Worm (Caenorhabditis elegans): Measurements from ENCODE around the gene Y19D2B.2.
"Not testable (repeated sequence)": the region's sequence is repeated elsewhere in the genome, so short reads cannot be mapped to it uniquely, and the experiment has no call there.

DNA sequence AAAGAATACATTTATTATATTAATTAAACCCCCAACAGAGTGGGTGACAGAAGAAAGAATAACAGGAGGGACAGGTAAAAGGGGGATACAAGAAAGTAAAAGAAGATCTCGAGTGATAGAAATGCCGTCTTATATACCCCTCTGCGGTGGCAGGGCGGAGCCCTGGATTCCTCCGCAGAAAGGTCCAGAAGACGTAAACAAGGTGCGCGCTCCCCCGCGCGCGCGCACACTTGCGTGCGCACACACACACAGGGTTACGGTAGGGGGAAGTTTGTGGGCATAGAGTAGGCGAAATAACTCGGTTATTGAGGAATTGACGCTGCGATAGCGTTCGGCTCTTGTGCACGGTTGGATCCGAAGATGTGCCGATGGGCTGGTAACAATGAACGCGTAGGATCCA is 17.9 kb downstream of the Y19D2B.2 start, which contains the start of gene R03D7.15:
- not testable (repeated sequence) for TF ChIP-seq daf-12 (tag; optimal IDR thresholded peaks at IDR 0.05); ama-1 (optimal IDR thresholded peaks at IDR 0.05); attf-4 (tag; optimal IDR thresholded peaks at IDR 0.05); ztf-11 (tag; optimal IDR thresholded peaks at IDR 0.05); spr-1 (tag; optimal IDR thresholded peaks at IDR 0.05); ZK337.2 (GFP tag; IDR thresholded peaks at IDR 0.05); nhr-41 (GFP tag; IDR thresholded peaks at IDR 0.05); lin-15B (tag; optimal IDR thresholded peaks at IDR 0.05); unc-39 (tag; optimal IDR thresholded peaks at IDR 0.05); ztf-7 (tag; optimal IDR thresholded peaks at IDR 0.05); lin-13 (GFP tag; optimal IDR thresholded peaks at IDR 0.05); nhr-25 (tag; optimal IDR thresholded peaks at IDR 0.05; ENCODE audit: borderline replicate concordance, insufficient read depth); pqm-1 (tag; optimal IDR thresholded peaks at IDR 0.05)

Data from whole organism, L4 larva.